Worm (Caenorhabditis elegans): Measurements from ENCODE around the gene rsd-2.

rsd-2 gene

DNA sequence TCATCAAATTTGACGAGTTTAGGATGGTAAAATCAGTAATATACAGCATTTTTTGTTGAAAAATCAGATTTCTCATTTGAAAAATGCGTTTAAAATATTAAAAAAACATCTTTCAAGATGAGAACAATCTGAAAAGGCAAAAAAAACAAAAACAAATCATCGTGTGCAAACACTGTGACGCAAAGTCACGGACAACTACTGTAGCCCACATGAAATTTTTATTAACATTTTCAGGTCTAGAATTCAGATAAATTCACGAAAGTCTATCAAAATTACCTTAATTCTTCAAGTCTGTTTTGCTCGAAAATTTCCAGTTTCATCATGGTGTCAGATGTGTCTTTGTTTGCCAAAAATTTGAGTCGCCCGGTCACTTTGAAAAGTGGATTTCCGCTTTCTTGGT lies 1.2 kb downstream of the rsd-2 start:
- no peak for TF ChIP-seq elt-2 (tag; optimal IDR thresholded peaks at IDR 0.05)
- TF ChIP-seq hlh-17 (GFP tag; optimal IDR thresholded peaks at IDR 0.05; ENCODE audit: borderline replicate concordance): no peak
- TF ChIP-seq nhr-11 (tag; optimal IDR thresholded peaks at IDR 0.05): no peak
- TF ChIP-seq hlh-4 (tag; optimal IDR thresholded peaks at IDR 0.05): no peak
- peak; percentile 66 for TF ChIP-seq F16B12.6 (tag; optimal IDR thresholded peaks at IDR 0.05)
- TF ChIP-seq egl-27 (tag; optimal IDR thresholded peaks at IDR 0.05): no peak
- TF ChIP-seq lin-39 (tag; optimal IDR thresholded peaks at IDR 0.05): no peak
- no peak for TF ChIP-seq aly-2 (tag; optimal IDR thresholded peaks at IDR 0.05)
- TF ChIP-seq Y116A8C.19 (tag; optimal IDR thresholded peaks at IDR 0.05; ENCODE audit: borderline replicate concordance): no peak
- TF ChIP-seq lsy-2 (tag; optimal IDR thresholded peaks at IDR 0.05): peak; percentile 50 to 85
- TF ChIP-seq mef-2 (tag; optimal IDR thresholded peaks at IDR 0.05): no peak

DNA sequence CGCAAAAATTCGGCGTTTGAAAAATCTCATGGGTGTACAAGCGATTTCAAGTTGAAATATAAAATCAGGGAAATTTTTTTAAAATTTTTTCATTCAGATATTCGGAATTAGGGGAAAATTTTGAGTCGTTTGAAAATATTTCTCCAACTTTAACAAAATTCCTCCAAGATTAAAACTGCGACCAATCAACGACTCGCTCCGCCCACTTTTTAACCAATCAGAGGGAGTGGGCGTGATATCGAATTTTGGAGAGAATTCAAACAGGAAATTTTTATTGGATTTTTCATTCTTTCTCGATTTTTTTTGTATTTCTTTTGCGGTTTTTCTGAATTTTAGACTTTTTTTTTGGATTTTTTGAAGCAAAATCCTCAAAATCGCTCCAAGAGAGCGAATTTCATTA lies 14.8 kb downstream of the rsd-2 start:
- no peak for TF ChIP-seq lin-13 (GFP tag; optimal IDR thresholded peaks at IDR 0.05)
- TF ChIP-seq ztf-4 (tag; optimal IDR thresholded peaks at IDR 0.05): no peak
- no peak for TF ChIP-seq fkh-4 (tag; optimal IDR thresholded peaks at IDR 0.05; ENCODE audit: borderline replicate concordance)
- TF ChIP-seq tbx-2 (tag; optimal IDR thresholded peaks at IDR 0.05): no peak
- TF ChIP-seq isw-1 (GFP tag; IDR thresholded peaks at IDR 0.05): no peak
- no peak for TF ChIP-seq irx-1 (tag; optimal IDR thresholded peaks at IDR 0.05)
- no peak for TF ChIP-seq egl-13 (tag; optimal IDR thresholded peaks at IDR 0.05)
- TF ChIP-seq elt-3 (tag; optimal IDR thresholded peaks at IDR 0.05): no peak
- no peak for TF ChIP-seq fos-1 (tag; optimal IDR thresholded peaks at IDR 0.05)
- TF ChIP-seq unc-130 (tag; optimal IDR thresholded peaks at IDR 0.05): no peak
- TF ChIP-seq ceh-63 (GFP tag; optimal IDR thresholded peaks at IDR 0.05): no peak
- TF ChIP-seq lsy-2 (tag; optimal IDR thresholded peaks at IDR 0.05): no peak
- no peak for TF ChIP-seq pqm-1 (tag; optimal IDR thresholded peaks at IDR 0.05)
- TF ChIP-seq blmp-1 (tag; optimal IDR thresholded peaks at IDR 0.05): no peak
- TF ChIP-seq mdl-1 (tag; optimal IDR thresholded peaks at IDR 0.05): no peak

DNA sequence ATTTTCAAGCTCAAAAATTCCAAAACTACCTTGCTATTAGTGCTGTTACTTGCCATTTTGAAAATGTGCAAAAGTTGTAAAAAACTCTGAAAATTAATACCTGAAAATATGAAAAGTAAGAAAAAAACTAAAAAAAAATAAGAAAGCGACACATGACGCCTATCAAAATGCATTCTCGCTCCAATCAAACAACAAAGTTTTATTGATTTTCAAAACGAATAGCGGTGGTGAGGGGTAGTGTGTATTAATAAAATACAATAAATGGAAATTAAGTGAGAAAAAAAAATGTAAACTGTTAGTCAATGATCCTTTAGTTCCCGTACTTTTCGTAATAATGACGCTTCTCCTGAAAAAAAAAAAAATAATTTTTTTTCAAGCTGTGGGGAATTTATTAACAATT lies 18.3 kb downstream of the rsd-2 start, which contains the start of gene dcap-2:
Gene dcap-2 (minus strand): TSS at position 86 of the 400 bp plus-strand sequence.
- TF ChIP-seq blmp-1 (tag; optimal IDR thresholded peaks at IDR 0.05): peak; percentile 29
- no peak for TF ChIP-seq nhr-28 (tag; optimal IDR thresholded peaks at IDR 0.05)
- no peak for TF ChIP-seq nhr-19 (GFP tag; conservative IDR thresholded peaks at IDR 0.05)
- peak; percentile 14 for TF ChIP-seq mep-1 (tag; optimal IDR thresholded peaks at IDR 0.05)
- peak in 1 of 2 experiments; percentile 6 for TF ChIP-seq efl-1 (optimal IDR thresholded peaks at IDR 0.05)
- peak in 1 of 2 experiments; percentile 4 for TF ChIP-seq efl-1 (GFP tag; optimal IDR thresholded peaks at IDR 0.05 in 1 of 2)
- TF ChIP-seq C16A3.4 (tag; optimal IDR thresholded peaks at IDR 0.05): peak; percentile 5
- TF ChIP-seq elt-3 (tag; optimal IDR thresholded peaks at IDR 0.05): no peak
- TF ChIP-seq lin-35 (GFP tag; optimal IDR thresholded peaks at IDR 0.05): peak in 1 of 2 experiments; percentile 47
- no peak for TF ChIP-seq hlh-17 (GFP tag; optimal IDR thresholded peaks at IDR 0.05; ENCODE audit: borderline replicate concordance)
- peak in 1 of 3 experiments; percentile 21 for TF ChIP-seq dpl-1 (GFP tag; optimal IDR thresholded peaks at IDR 0.05)
- TF ChIP-seq elt-2 (tag; optimal IDR thresholded peaks at IDR 0.05): no peak
- TF ChIP-seq lsy-2 (tag; optimal IDR thresholded peaks at IDR 0.05): peak in 1 of 2 experiments; percentile 49
- no peak for TF ChIP-seq isw-1 (GFP tag; IDR thresholded peaks at IDR 0.05)
- no peak for TF ChIP-seq ceh-90 (tag; optimal IDR thresholded peaks at IDR 0.05)

- TF ChIP-seq ama-1 (optimal IDR thresholded peaks at IDR 0.05) (no peak), unc-86 (tag; optimal IDR thresholded peaks at IDR 0.05) (no peak), dsc-1 (tag; optimal IDR thresholded peaks at IDR 0.05) (no peak), mef-2 (tag; optimal IDR thresholded peaks at IDR 0.05) (no peak), zip-4 (GFP tag; optimal IDR thresholded peaks at IDR 0.05) (no peak), xbp-1 (tag; optimal IDR thresholded peaks at IDR 0.05) (no peak), blmp-1 (tag; optimal IDR thresholded peaks at IDR 0.05) (no peak), ceh-63 (GFP tag; optimal IDR thresholded peaks at IDR 0.05) (no peak), dpl-1 (GFP tag; optimal IDR thresholded peaks at IDR 0.05) (no peak)
These were observed 27.1 kb downstream of the rsd-2 start for ce11 chrIV:13513010-13513409.
